Worm (Caenorhabditis elegans): ENCODE data around the gene Y46D2A.1.

- TF ChIP-seq lin-39 (tag; optimal IDR thresholded peaks at IDR 0.05), result no peak
- no peak for TF ChIP-seq lir-3 (tag; optimal IDR thresholded peaks at IDR 0.05; ENCODE audit: poor library complexity)
- no peak for TF ChIP-seq ztf-11 (tag; optimal IDR thresholded peaks at IDR 0.05)
- no peak for TF ChIP-seq alr-1 (tag; optimal IDR thresholded peaks at IDR 0.05; ENCODE audit: borderline replicate concordance)
- no peak for TF ChIP-seq aly-2 (tag; optimal IDR thresholded peaks at IDR 0.05)
- no peak for TF ChIP-seq pax-3 (tag; optimal IDR thresholded peaks at IDR 0.05)
- no peak for TF ChIP-seq irx-1 (tag; optimal IDR thresholded peaks at IDR 0.05)
- no peak for TF ChIP-seq nhr-28 (tag; optimal IDR thresholded peaks at IDR 0.05)
- TF ChIP-seq tbx-2 (tag; optimal IDR thresholded peaks at IDR 0.05), result no peak
Observed at ce11 chrII:3349820-3350291, 27.5 kb downstream of the Y46D2A.1 start, which contains the start of gene F14D2.8.

Data from whole organism, L1 larva.